Fruit fly (Drosophila melanogaster) whole organism: ENCODE data around the gene Pcd.

Experiments
- CG8478 ChIP-seq: fragments of >200 bp; optimal IDR thresholded peaks from 2 replicates; lab custom pipeline; 2018; ENCODE audit warnings: inconsistent platforms
- Dll ChIP-seq: fragments of >200 bp; optimal IDR thresholded peaks from 2 replicates; lab custom pipeline; 2017
- pan ChIP-seq: fragments of >200 bp; optimal IDR thresholded peaks from 2 replicates; lab custom pipeline; 2017
- psq ChIP-seq: fragments of >200 bp; optimal IDR thresholded peaks from 2 replicates; lab custom pipeline; 2017

DNA sequence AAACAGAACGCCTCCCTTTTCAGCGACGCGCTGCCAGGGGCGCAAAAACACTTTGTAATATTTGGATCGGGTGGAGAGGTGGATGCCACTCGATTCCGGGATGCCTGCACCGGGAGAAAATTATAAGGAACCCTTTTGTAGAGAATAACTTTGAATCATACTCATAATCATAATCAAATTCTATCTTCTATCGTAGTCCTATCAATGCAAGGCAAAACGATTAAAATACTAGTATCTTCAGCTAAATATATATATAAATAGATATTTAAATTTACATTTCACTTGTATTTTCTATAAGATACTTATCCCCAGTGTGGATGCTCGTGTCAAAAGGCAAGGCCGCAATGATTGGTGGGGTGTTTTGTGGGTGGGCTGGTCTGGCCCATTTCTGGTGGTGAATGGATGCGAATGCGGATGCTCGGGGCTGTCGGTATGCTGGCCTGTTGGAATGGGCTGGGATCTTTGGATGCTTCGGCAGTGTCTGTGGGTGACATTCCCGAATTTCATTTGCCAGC is 17.1 kb upstream of the Pcd start:
- TF ChIP-seq pan (lab: Kevin White, UChicago): no peak
- TF ChIP-seq psq: no peak
- TF ChIP-seq Dll: no peak
- no peak for TF ChIP-seq CG8478 (lab: Kevin White, UChicago)
